Fruit fly (Drosophila melanogaster) S2 (cell line): ENCODE results near the gene zye.

Experiments used
- CG8478 ChIP-seq: fragments of >200 bp; optimal IDR thresholded peaks from 2 replicates; lab custom pipeline; 2018
- CTCF ChIP-seq, 2 experiments: fragments of >200 bp; optimal IDR thresholded peaks; 2 replicates each; lab custom pipeline; 2018

dm6 chr3L:20402665-20403492 is 10.5 kb upstream of the zye start:
- TF ChIP-seq CG8478 (lab: Kevin White, UChicago) (no peak), CTCF (optimal IDR thresholded peaks at IDR 0.05; lab: Kevin White, UChicago) (no peak)
